Fruit fly (Drosophila melanogaster) whole organism, larva: ENCODE measurements around the gene Dcr-1.
A peak's percentile ranks its signal among the peaks of the same experiment; 100 is the strongest.

Experiments
- noc ChIP-seq: fragments of 200-800 bp; sonication (Bioruptor generic); optimal IDR thresholded peaks from 3 replicates; lab custom pipeline; 2019; ENCODE audit warnings: missing biosample characterization, mild to moderate bottlenecking, missing genetic modification characterization, moderate library complexity

The Dcr-1 gene

dm6 chr3R:22726771-22727455 lies 14.0 kb downstream of the Dcr-1 start, which contains the start of gene CG45049:
Gene CG45049, plus strand, starts transcription at chr3R:22726967.
- TF ChIP-seq noc: no peak

- TF ChIP-seq noc: no peak
These were observed 14.7 kb downstream of the Dcr-1 start, which contains the start of gene RNF220 for dm6 chr3R:22726031-22726770. Gene RNF220, minus strand, starts transcription at chr3R:22726414.

- peak; percentile 58 for TF ChIP-seq noc
These were observed 16.5 kb downstream of the Dcr-1 start, which contains the start of gene Irp-1A for dm6 chr3R:22724149-22724973. Gene Irp-1A, minus strand, starts transcription at chr3R:22724587.

DNA sequence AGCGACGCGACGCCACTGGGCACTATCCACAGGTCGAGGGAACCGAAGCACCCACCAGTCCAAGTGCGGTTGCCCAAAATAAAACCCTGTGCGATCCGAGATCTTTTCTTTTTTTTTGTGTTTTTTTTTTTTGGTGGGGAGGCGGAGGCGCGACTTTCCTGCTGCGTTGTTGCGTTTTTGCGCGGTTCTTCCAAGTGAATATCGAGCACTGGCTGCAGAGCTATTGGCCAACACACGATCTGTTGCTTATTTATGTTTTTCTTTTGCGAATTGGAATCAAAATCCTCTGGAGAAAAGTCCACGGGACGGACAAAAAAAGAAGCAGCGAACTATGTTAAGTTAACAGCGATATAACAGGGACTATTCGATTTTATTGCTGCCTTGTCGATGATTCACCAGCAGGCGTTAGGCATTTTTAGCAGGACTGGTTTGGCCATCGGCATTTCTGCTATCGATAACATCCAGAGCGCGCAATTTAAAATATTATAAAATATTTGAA lies 20.0 kb downstream of the Dcr-1 start, which contains the start of gene wge:
Gene wge, minus strand, starts transcription at position 343 of the 499 bp plus-strand sequence.
- no peak for TF ChIP-seq noc

dm6 chr3R:22719607-22719949 lies 21.3 kb downstream of the Dcr-1 start:
- TF ChIP-seq noc: no peak

DNA sequence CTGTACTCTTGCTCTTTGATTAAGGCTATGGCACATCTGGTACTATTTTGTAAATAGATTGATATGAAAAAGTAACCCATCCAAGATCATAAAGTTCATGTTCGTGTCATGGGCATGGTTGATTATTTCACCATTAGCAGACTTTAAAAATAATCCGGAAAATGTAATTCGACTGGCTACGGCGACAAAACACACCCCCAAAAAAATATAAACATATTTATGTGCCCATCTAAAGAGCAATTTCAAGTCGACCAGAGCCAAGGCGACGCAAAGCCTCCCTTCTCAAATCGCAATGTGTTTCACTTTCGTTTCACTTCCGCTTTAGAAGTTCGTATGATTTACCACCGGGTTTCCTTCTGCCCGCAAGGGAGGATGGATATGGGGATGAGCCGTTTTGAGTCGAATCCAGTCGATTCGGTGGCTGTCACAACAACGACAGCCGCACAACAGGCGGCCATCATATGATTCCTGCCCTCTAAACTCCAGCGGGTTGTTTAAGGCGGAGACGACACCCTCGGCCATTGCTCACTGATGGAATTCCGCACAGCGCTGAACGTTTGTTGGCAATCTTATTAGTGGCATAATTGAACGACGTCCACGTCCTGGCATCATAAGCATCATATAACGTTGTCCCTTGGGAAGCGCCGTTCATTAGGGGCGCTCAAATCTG lies 21.8 kb downstream of the Dcr-1 start:
- TF ChIP-seq noc: no peak

- no peak for TF ChIP-seq noc
These were observed 22.5 kb downstream of the Dcr-1 start for dm6 chr3R:22718401-22718800.

dm6 chr3R:22717863-22718262 lies 23.0 kb downstream of the Dcr-1 start:
- no peak for TF ChIP-seq noc

dm6 chr3R:22710662-22711061 lies 30.2 kb downstream of the Dcr-1 start, which contains the start of gene CG4907:
Gene CG4907, minus strand, starts transcription at chr3R:22710762.
- no peak for TF ChIP-seq noc

- TF ChIP-seq noc: no peak
These were observed 33.7 kb downstream of the Dcr-1 start, which contains the start of gene CG13842 for dm6 chr3R:22707178-22707577. Gene CG13842, minus strand, starts transcription at chr3R:22707278.

DNA sequence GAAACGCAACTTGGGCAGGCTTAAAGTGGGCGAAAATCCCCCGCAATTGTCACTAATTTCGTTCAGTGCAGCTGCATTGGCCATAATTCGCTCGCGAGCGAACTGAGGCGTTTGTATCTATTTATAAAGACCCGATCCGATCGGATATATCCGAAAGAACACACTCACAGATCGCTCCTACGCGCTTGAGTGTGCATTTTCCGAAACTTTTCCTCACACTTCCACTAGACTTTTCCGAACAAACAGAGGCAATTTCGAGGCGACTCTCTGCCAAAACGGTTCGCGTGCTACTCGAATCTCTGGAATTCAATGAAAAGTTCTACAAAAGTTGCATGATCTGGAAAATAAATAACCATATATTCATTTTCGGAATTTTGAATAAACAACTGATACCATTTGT lies 39.1 kb downstream of the Dcr-1 start, which contains the start of the genes CG6972 and CCAP:
Gene CG6972, plus strand, starts transcription at position 215 of the 400 bp plus-strand sequence.
Gene CCAP, minus strand, starts transcription at position 292 of the 400 bp plus-strand sequence.
- no peak for TF ChIP-seq noc

DNA sequence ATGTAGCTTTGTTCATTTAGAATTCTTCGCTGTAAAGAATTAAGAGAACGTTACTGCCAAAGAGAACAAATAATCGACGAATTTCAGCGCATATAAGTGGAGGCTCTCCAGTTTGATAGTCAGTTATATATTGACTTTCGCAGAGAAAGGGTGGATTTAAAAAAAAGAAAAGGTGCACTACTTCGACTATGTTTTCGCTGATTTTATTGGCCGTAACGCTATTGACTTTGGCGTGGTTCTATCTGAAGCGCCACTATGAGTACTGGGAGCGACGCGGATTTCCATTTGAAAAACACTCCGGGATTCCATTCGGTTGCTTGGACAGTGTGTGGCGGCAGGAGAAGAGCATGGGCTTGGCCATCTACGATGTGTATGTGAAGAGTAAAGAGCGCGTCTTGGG lies 42.7 kb downstream of the Dcr-1 start, which contains the start of gene Cyp6d4:
Gene Cyp6d4, plus strand, starts transcription at position 112 of the 400 bp plus-strand sequence.
- TF ChIP-seq noc: no peak

DNA sequence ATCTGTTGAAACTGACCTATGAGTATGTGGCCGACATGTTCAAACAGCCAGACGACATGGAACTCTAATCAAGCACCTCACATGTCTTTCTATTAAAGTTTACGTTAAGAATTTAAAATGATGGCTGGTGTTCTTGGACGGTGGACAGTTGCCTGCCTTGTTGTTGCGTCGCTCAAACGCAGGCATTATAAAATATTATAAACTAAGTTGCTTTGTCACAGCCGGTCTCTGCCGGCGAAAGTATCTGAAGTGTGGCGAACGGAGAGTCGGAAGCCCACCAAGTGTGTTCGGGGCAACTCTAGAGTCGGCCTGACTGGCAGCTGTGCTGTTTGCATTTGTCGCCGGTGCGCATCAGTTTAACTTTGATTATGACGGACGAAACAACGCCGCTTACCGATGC lies 46.2 kb downstream of the Dcr-1 start, which contains the start of gene cd:
Gene cd, plus strand, starts transcription at position 301 of the 400 bp plus-strand sequence.
- no peak for TF ChIP-seq noc

DNA sequence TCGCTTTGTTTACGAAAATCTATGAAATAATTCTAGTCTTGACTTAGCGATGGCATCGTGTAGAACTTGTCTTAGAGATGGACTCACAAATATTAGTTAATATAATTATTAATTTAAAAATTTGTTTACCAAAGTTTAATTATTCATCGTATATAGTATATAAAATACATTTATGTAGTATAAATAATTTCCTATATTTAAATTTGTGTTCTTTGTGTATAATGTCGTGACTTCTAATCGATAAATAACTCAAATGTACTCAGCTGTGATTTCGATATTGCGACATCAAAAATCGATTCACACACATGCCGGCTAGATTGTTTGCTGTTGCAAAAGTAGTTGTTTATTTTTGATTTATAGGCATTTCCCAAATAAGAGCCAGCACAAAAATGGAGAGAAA lies 50.6 kb downstream of the Dcr-1 start, which contains the start of the genes wfs1 and Nup133:
Gene wfs1, minus strand, starts transcription at position 70 of the 400 bp plus-strand sequence.
Gene Nup133, plus strand, starts transcription at position 297 of the 400 bp plus-strand sequence.
- peak; percentile 73 for TF ChIP-seq noc

DNA sequence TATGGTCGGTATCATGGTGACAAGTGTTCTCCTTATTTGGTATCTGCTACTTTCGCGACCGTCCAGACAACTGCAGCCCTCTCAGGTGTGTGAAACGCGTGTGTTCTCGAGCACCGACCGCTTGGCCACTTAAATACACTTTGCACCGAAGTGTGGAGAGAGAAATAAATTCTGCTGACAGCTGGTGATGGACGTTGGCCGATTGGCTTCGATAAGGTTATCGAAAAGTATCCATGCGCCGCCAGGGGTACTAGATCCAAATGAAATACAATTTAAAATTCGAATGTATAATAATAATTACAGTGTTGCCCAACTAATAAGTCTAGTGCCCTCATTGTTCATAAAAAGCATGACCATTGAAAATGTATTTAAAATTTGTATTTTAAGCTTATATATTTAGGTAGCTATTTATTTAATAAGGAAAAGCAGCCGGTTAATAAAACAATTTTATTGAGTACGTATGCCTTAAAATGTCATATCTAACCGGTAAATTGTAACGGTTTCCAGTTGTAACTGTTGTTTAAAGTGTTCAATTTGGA lies 54.5 kb downstream of the Dcr-1 start, which contains the start of the genes Gclm and CG17625:
Gene Gclm, minus strand, starts transcription at position 175 of the 539 bp plus-strand sequence.
Gene CG17625, plus strand, starts transcription at position 514 of the 539 bp plus-strand sequence.
- TF ChIP-seq noc: peak; percentile 67
